Worm (Caenorhabditis elegans) whole organism, early embryonic: ENCODE results near the gene F32D1.8.

Source experiments
- ama-1 ChIP-seq: fragments of 150-350 bp; optimal IDR thresholded peaks from 2 replicates; lab custom pipeline; 2014
- hmbx-1 ChIP-seq: sonication (generic microtip); optimal IDR thresholded peaks from 2 replicates; lab custom pipeline; 2016; ENCODE audit warnings: mild to moderate bottlenecking, missing genetic modification characterization, missing compliant biosample characterization

DNA sequence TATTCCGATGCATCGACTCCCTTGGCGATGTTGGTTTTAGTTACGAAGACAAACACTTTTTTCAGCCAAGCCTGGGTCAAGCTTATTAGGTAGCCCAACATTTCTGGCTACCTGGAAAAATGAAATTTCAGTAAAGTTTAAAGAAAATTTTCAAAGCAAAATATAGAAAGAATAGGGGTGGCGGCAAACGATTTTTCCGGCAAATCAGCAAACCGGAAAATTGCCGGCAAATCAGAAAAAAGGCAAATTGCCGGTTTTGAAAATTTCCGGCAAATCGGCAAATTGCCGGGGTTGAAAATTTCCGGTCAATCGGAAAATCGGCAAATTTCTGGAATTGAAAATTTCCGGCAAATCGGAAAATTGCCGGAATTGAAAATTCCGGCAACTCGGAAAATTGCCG is at the start of gene F32D1.8:
- TF ChIP-seq hmbx-1 (tag; lab: Kevin White, UChicago) (no peak), ama-1 (lab: Kevin White, UChicago) (no peak)
